Fruit fly (Drosophila melanogaster): ENCODE results near the gene CG12885.

CG12885 gene

dm6 chr3R:27581890-27582487 is 61.3 kb downstream of the CG12885 start, which contains the start of gene wdb (continued):
- TF ChIP-seq psq (GFP tag; optimal IDR thresholded peaks at IDR 0.05) (no peak), CG7357 (GFP tag; IDR thresholded peaks at IDR 0.05) (peak; percentile 61; the same call in 2 of the 3 replicates), sc (optimal IDR thresholded peaks at IDR 0.05) (no peak), sc (GFP tag; optimal IDR thresholded peaks at IDR 0.05) (no peak), Jarid2 (GFP tag; optimal IDR thresholded peaks at IDR 0.05) (no peak), bbx (GFP tag; IDR thresholded peaks at IDR 0.05; ENCODE audit: partially characterized antibody) (no peak), CG6791 (GFP tag; IDR thresholded peaks at IDR 0.05; ENCODE audit: partially characterized antibody) (no peak), CG2199 (GFP tag; IDR thresholded peaks at IDR 0.05) (no peak), usp (GFP tag; optimal IDR thresholded peaks at IDR 0.05) (no peak), CkIIα-i1 (GFP tag; IDR thresholded peaks at IDR 0.05) (no peak), Atf6 (GFP tag; IDR thresholded peaks at IDR 0.05) (no peak), CG14014 (GFP tag; IDR thresholded peaks at IDR 0.05) (no peak), trh (GFP tag; optimal IDR thresholded peaks at IDR 0.05) (no peak), croc (GFP tag; conservative IDR thresholded peaks at IDR 0.05) (no peak), tio (GFP tag; optimal IDR thresholded peaks at IDR 0.05) (no peak), CG4282 (GFP tag; optimal IDR thresholded peaks at IDR 0.05) (no peak), CG6654 (GFP tag; optimal IDR thresholded peaks at IDR 0.05) (no peak), Chrac-16 (GFP tag; optimal IDR thresholded peaks at IDR 0.05) (peak; percentile 52), hb (GFP tag; IDR thresholded peaks at IDR 0.05; ENCODE audit: partially characterized antibody) (no peak), danr (GFP tag; IDR thresholded peaks at IDR 0.05) (no peak), nom (GFP tag; optimal IDR thresholded peaks at IDR 0.05) (no peak), ash1 (GFP tag; optimal IDR thresholded peaks at IDR 0.05) (no peak), Max (GFP tag; optimal IDR thresholded peaks at IDR 0.05) (no peak), CG1602 (GFP tag; optimal IDR thresholded peaks at IDR 0.05) (peak; percentile 5), HHEX (GFP tag; optimal IDR thresholded peaks at IDR 0.05) (peak; percentile 42), sens (GFP tag) (peak; percentile 81), fd3F (GFP tag; optimal IDR thresholded peaks at IDR 0.05) (no peak)

dm6 chr3R:27582634-27583181 is 62.0 kb downstream of the CG12885 start, which contains the start of gene pins:
Gene pins (plus strand): TSS chr3R:27582840.
- TF ChIP-seq CG12299 (tag; optimal IDR thresholded peaks at IDR 0.05): no peak
- TF ChIP-seq amos (GFP tag; IDR thresholded peaks at IDR 0.05; ENCODE audit: partially characterized antibody): no peak
- no peak for TF ChIP-seq TFAM (GFP tag; optimal IDR thresholded peaks at IDR 0.05)
- no peak for TF ChIP-seq CG32767 (GFP tag; IDR thresholded peaks at IDR 0.05)
- TF ChIP-seq zen2 (GFP tag; IDR thresholded peaks at IDR 0.05; ENCODE audit: partially characterized antibody): no peak
- TF ChIP-seq chm (GFP tag; IDR thresholded peaks at IDR 0.05): no peak
- TF ChIP-seq HLH3B (GFP tag; IDR thresholded peaks at IDR 0.05): no peak
- TF ChIP-seq cas (GFP tag; IDR thresholded peaks at IDR 0.05): no peak
- no peak for TF ChIP-seq CG6175 (GFP tag; IDR thresholded peaks at IDR 0.05)
- no peak for TF ChIP-seq CG32772 (GFP tag; IDR thresholded peaks at IDR 0.05)
- TF ChIP-seq row (GFP tag; IDR thresholded peaks at IDR 0.05): no peak
- no peak for TF ChIP-seq Deaf1 (tag; optimal IDR thresholded peaks at IDR 0.05)
- TF ChIP-seq Chrac-16 (GFP tag; optimal IDR thresholded peaks at IDR 0.05): no peak
- no peak for TF ChIP-seq h (optimal IDR thresholded peaks at IDR 0.05)
- TF ChIP-seq NFAT (GFP tag; IDR thresholded peaks at IDR 0.05): no peak
- TF ChIP-seq CG9876 (GFP tag; optimal IDR thresholded peaks at IDR 0.05): no peak
- no peak for TF ChIP-seq sd (tag; optimal IDR thresholded peaks at IDR 0.05)
- no peak for TF ChIP-seq gsb-n (tag; optimal IDR thresholded peaks at IDR 0.05)
- 0 out of 3 replicates have a peak, but pooled peaks have one; percentile 36 for TF ChIP-seq CG7963 (GFP tag; IDR thresholded peaks at IDR 0.05; ENCODE audit: partially characterized antibody)
- no peak for TF ChIP-seq Usf (GFP tag; optimal IDR thresholded peaks at IDR 0.05)
- TF ChIP-seq gt (GFP tag; IDR thresholded peaks at IDR 0.05): no peak
- TF ChIP-seq CG4730 (GFP tag; IDR thresholded peaks at IDR 0.05): no peak
- no peak for TF ChIP-seq Ssrp (tag; optimal IDR thresholded peaks at IDR 0.05)
- TF ChIP-seq so (GFP tag; IDR thresholded peaks at IDR 0.05): no peak
- TF ChIP-seq danr (GFP tag; IDR thresholded peaks at IDR 0.05): no peak
- no peak for TF ChIP-seq CG10959 (GFP tag; IDR thresholded peaks at IDR 0.05)
- TF ChIP-seq al (GFP tag; IDR thresholded peaks at IDR 0.05): no peak
